Worm (Caenorhabditis elegans) whole organism, L4/young adult: ENCODE measurements around the gene T28C6.3.

ENCODE experiments used
- dao-5 ChIP-seq: sonication (generic microtip); optimal IDR thresholded peaks from 2 replicates; lab custom pipeline; 2016; ENCODE audit warnings: missing genotype, missing genetic modification characterization, moderate library complexity, missing compliant biosample characterization
- him-1 ChIP-seq: sonication (generic microtip); optimal IDR thresholded peaks from 2 replicates; lab custom pipeline; 2016; ENCODE audit warnings: missing genotype, missing genetic modification reagents, missing genetic modification characterization, missing compliant biosample characterization

ce11 chrIV:8869624-8870023 lies 49.5 kb downstream of the T28C6.3 start, which contains the start of gene npp-23:
- TF ChIP-seq dao-5 (tag; lab: Kevin White, UChicago) = no peak
- no peak for TF ChIP-seq him-1
